Worm (Caenorhabditis elegans) whole organism, midembryonic: ENCODE measurements around the gene F35F10.1.

Experiments
- flt-1 ChIP-seq: fragments of 200-800 bp; sonication (Bioruptor generic); IDR thresholded peaks from 2 replicates; pipeline ENCODE4 v1.3.6; 2022; ENCODE audit warnings: missing genetic modification characterization, missing compliant biosample characterization
- ref-1 ChIP-seq: fragments of 200-800 bp; sonication (Bioruptor generic); conservative IDR thresholded peaks from 2 replicates; pipeline ENCODE4 v1.3.6; 2022; ENCODE audit warnings: missing genetic modification reagents, missing genetic modification characterization, missing compliant biosample characterization
- ztf-23 ChIP-seq: fragments of 200-800 bp; sonication (Bioruptor generic); IDR thresholded peaks from 2 replicates; pipeline ENCODE4 v1.3.6; 2022; ENCODE audit warnings: missing genetic modification reagents, missing genetic modification characterization, missing compliant biosample characterization

DNA sequence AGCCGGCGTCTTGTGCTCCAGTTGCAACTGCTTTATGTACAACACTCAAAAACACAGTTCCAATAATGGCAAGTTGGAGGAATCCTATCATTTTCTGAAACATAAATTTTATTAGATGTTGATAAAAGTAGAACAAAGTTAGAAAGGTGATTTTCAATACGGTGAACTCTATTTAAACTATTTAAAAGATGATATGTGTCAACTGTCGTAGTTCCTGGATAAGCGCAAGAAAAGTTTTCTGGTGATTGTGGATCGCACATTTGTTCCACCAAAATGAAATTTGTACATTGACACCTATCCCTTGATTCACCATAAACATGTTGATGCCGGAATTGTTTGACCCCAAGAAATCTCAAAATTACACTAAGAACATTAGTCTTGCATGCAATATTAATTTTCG is 15.9 kb downstream of the F35F10.1 start, which contains the start of gene C17B7.9:
- TF ChIP-seq ref-1 (GFP tag; lab: Robert Waterston, UW) (no peak), flt-1 (GFP tag; lab: Robert Waterston, UW) (no peak), ztf-23 (GFP tag; lab: Robert Waterston, UW) (no peak)
